Fruit fly (Drosophila melanogaster): ENCODE data around the gene LeuRS-m.

DNA sequence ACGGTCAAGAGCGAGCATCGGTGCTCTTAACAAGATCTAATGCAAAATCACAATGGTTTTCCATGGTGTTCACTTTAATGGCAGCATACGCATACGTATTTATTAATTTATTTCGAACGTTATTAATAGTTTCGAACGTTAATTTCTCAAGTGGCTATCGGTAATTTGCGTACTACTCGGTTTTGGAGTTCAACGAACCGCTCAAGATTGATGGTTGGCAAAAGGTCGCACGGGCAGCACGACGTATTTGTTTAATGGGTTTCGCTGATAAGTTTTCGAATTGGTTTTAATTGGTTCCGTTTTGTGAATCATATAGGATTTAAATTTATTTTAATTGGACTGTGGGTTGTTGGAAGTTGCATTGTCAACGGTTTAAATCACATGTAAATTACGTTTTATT lies 27.4 kb downstream of the LeuRS-m start:
- no peak for TF ChIP-seq CG8478 (optimal IDR thresholded peaks at IDR 0.05)
- TF ChIP-seq CTCF (optimal IDR thresholded peaks at IDR 0.05): no peak

All from S2 (cell line).